Worm (Caenorhabditis elegans) whole organism, midembryonic: ENCODE data around the gene Y94H6A.10.

Experiments
- med-1 ChIP-seq: sonication (generic microtip); optimal IDR thresholded peaks from 2 replicates; lab custom pipeline; 2017; ENCODE audit warnings: missing genetic modification characterization, mild to moderate bottlenecking, missing compliant biosample characterization, antibody characterized with exemption, missing genetic modification reagents; ENCODE audit not compliant: insufficient read depth
- ref-1 ChIP-seq: fragments of 200-800 bp; sonication (Bioruptor generic); conservative IDR thresholded peaks from 2 replicates; pipeline ENCODE4 v1.3.6; 2022; ENCODE audit warnings: missing genetic modification reagents, missing genetic modification characterization, missing compliant biosample characterization
- tab-1 ChIP-seq: fragments of 200-800 bp; sonication (Bioruptor generic); IDR thresholded peaks from 2 replicates; pipeline ENCODE4 v1.3.6; 2022; ENCODE audit warnings: missing genetic modification characterization, missing compliant biosample characterization
- ztf-23 ChIP-seq: fragments of 200-800 bp; sonication (Bioruptor generic); IDR thresholded peaks from 2 replicates; pipeline ENCODE4 v1.3.6; 2022; ENCODE audit warnings: missing genetic modification reagents, missing genetic modification characterization, missing compliant biosample characterization
- ztf-29 ChIP-seq: fragments of 200-800 bp; sonication (Bioruptor generic); IDR thresholded peaks from 2 replicates; pipeline ENCODE4 v1.3.6; 2022; ENCODE audit warnings: missing genetic modification reagents, missing genetic modification characterization, missing compliant biosample characterization

DNA sequence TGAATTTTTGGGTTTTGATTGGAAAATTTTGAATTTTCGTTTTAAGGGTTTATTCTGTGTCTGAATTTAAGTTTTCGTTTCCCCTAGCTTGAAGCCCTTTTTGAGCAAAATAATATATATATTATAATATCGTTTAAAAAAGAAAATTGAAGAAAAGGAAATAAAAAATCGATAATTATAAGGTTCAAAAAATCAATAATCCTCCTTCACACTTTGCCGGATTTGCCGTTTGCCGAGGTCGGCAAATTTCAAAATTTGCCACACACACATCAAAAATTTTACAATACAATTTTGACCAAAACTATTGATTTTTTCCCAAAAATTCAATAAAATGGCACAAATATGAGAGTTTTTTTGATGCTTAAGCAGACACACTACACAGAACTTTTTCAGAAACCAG is 26.1 kb upstream of the Y94H6A.10 start:
- TF ChIP-seq ztf-23 (no peak), ztf-29 (no peak), ref-1 (GFP tag; lab: Robert Waterston, UW) (no peak), med-1 (GFP tag; lab: Kevin White, UChicago) (no peak), tab-1 (GFP tag; lab: Robert Waterston, UW) (no peak)
